Worm (Caenorhabditis elegans): ENCODE measurements around the gene ehs-1.

DNA sequence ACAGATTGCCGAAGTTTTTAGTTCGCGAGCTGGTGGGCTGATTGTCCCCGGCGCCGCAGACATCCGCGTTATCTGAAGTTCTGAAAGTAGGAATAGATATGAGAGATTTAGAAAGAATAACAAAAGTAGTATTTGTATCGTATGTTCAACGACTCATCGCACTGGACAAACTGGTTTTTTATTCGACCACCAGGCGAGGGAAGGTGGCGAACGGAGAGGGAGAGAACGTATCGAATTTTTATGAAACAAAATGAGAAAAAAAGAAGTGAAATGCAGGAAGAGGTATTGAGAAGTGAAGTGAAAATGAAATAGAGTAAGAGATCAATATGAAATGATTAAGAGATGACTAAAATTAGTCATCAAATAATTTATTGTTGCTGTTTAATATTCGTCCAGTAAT is 6.9 kb downstream of the ehs-1 start, which contains the start of gene tbc-2:
- TF ChIP-seq scrt-1 (GFP tag; IDR thresholded peaks at IDR 0.05) (no peak), ama-1 (optimal IDR thresholded peaks at IDR 0.05) (no peak), F13C5.2 (tag; optimal IDR thresholded peaks at IDR 0.05) (no peak), ceh-13 (GFP tag; optimal IDR thresholded peaks at IDR 0.05) (no peak), flt-1 (GFP tag; IDR thresholded peaks at IDR 0.05) (no peak), tbx-11 (GFP tag; IDR thresholded peaks at IDR 0.05) (no peak), sea-1 (GFP tag; conservative IDR thresholded peaks at IDR 0.05) (no peak), tbx-37 (GFP tag; conservative IDR thresholded peaks at IDR 0.05) (no peak), pes-1 (GFP tag; IDR thresholded peaks at IDR 0.05) (no peak), hnd-1 (tag; optimal IDR thresholded peaks at IDR 0.05) (no peak), aly-1 (tag; optimal IDR thresholded peaks at IDR 0.05) (no peak), B0310.2 (tag; optimal IDR thresholded peaks at IDR 0.05) (no peak), ets-7 (tag; optimal IDR thresholded peaks at IDR 0.05) (no peak), hmg-4 (GFP tag; optimal IDR thresholded peaks at IDR 0.05) (no peak)

Measured in whole organism, early embryonic.